Fruit fly (Drosophila melanogaster) whole organism, embryonic: Measurements from ENCODE around the gene lectin-28C.

ENCODE experiments used
- B-H1 ChIP-seq: fragments of 200-800 bp; sonication (Bioruptor generic); IDR thresholded peaks from 3 replicates; pipeline ENCODE4 v1.3.6; 2022; ENCODE audit warnings: missing biosample characterization, missing genetic modification characterization
- CG10267 ChIP-seq: fragments of 200-800 bp; sonication (Bioruptor generic); optimal IDR thresholded peaks from 2 replicates; lab custom pipeline; 2018; ENCODE audit warnings: missing biosample characterization, mild to moderate bottlenecking, missing genetic modification characterization, moderate library complexity
- CG12104 ChIP-seq: fragments of 200-800 bp; sonication (Bioruptor generic); optimal IDR thresholded peaks from 3 replicates; lab custom pipeline; 2016; ENCODE audit warnings: missing biosample characterization, missing genetic modification characterization
- CG12659 ChIP-seq: fragments of 200-800 bp; sonication (Bioruptor generic); optimal IDR thresholded peaks from 3 replicates; lab custom pipeline; 2017; ENCODE audit warnings: mild to moderate bottlenecking, missing biosample characterization, missing genetic modification reagents, missing genetic modification characterization
- CG14710 ChIP-seq: fragments of 200-800 bp; sonication (Bioruptor generic); optimal IDR thresholded peaks from 3 replicates; lab custom pipeline; 2019; ENCODE audit warnings: missing biosample characterization, mild to moderate bottlenecking, missing genetic modification characterization, moderate library complexity
- CG15479 ChIP-seq: fragments of 200-800 bp; sonication (Bioruptor generic); optimal IDR thresholded peaks from 3 replicates; lab custom pipeline; 2019; ENCODE audit warnings: missing biosample characterization, mild to moderate bottlenecking, missing genetic modification characterization, moderate library complexity
- CG18262 ChIP-seq: fragments of 200-800 bp; optimal IDR thresholded peaks from 3 replicates; lab custom pipeline; 2019; ENCODE audit warnings: missing biosample characterization, mild to moderate bottlenecking, missing genetic modification characterization, moderate library complexity
- CG18476 ChIP-seq: fragments of 200-800 bp; sonication (Bioruptor generic); optimal IDR thresholded peaks from 2 replicates; lab custom pipeline; 2016; ENCODE audit warnings: missing biosample characterization, mild to moderate bottlenecking, missing genetic modification characterization
- CG2129 ChIP-seq: fragments of 200-800 bp; sonication (Bioruptor generic); IDR thresholded peaks from 2 replicates; pipeline ENCODE4 v1.3.6; 2022; ENCODE audit warnings: missing biosample characterization, missing genetic modification characterization; ENCODE audit not compliant: partially characterized antibody
- CG2875 ChIP-seq: fragments of 200-800 bp; sonication (Bioruptor generic); optimal IDR thresholded peaks from 2 replicates; lab custom pipeline; 2017; ENCODE audit warnings: missing biosample characterization, mild to moderate bottlenecking, missing genetic modification characterization, missing genetic modification reagents
- CG33557 ChIP-seq: fragments of 200-800 bp; sonication (Bioruptor generic); optimal IDR thresholded peaks from 2 replicates; lab custom pipeline; 2019; ENCODE audit warnings: missing biosample characterization, mild to moderate bottlenecking, missing genetic modification characterization, moderate library complexity
- CG34224 ChIP-seq: fragments of 200-800 bp; sonication (Bioruptor generic); IDR thresholded peaks from 3 replicates; pipeline ENCODE4 v1.3.6; 2022; ENCODE audit warnings: missing biosample characterization, missing genetic modification characterization; ENCODE audit not compliant: partially characterized antibody
- CG3838 ChIP-seq: fragments of 200-800 bp; sonication (Bioruptor generic); optimal IDR thresholded peaks from 3 replicates; lab custom pipeline; 2016; ENCODE audit warnings: missing biosample characterization, missing genetic modification characterization
- CG6683 ChIP-seq: fragments of 200-800 bp; sonication (Bioruptor generic); optimal IDR thresholded peaks from 2 replicates; lab custom pipeline; 2017; ENCODE audit warnings: missing biosample characterization, mild to moderate bottlenecking, missing genetic modification characterization, missing genetic modification reagents
- CG6689 ChIP-seq: fragments of 200-800 bp; sonication (Bioruptor generic); IDR thresholded peaks from 2 replicates; pipeline ENCODE4 v1.3.6; 2022; ENCODE audit warnings: missing biosample characterization, missing genetic modification characterization
- CG7786 ChIP-seq: fragments of 200-800 bp; sonication (Bioruptor generic); optimal IDR thresholded peaks from 2 replicates; lab custom pipeline; 2016; ENCODE audit warnings: missing biosample characterization, missing genetic modification characterization
- CG7839 ChIP-seq: fragments of 200-800 bp; sonication (Bioruptor generic); optimal IDR thresholded peaks from 3 replicates; lab custom pipeline; 2018; ENCODE audit warnings: missing biosample characterization, mild to moderate bottlenecking, missing genetic modification characterization, moderate library complexity
- CG8281 ChIP-seq: fragments of 200-800 bp; sonication (Bioruptor generic); optimal IDR thresholded peaks from 2 replicates; lab custom pipeline; 2018; ENCODE audit warnings: missing biosample characterization, mild to moderate bottlenecking, missing genetic modification characterization, moderate library complexity
- CG8388 ChIP-seq: fragments of 200-800 bp; sonication (Bioruptor generic); optimal IDR thresholded peaks from 2 replicates; lab custom pipeline; 2019; ENCODE audit warnings: missing biosample characterization, mild to moderate bottlenecking, missing genetic modification characterization, moderate library complexity
- Dad ChIP-seq: fragments of 200-800 bp; sonication (Bioruptor generic); optimal IDR thresholded peaks from 3 replicates; lab custom pipeline; 2016; ENCODE audit warnings: missing biosample characterization, missing genetic modification characterization
- Fer2 ChIP-seq: fragments of 200-800 bp; sonication (Bioruptor generic); optimal IDR thresholded peaks from 2 replicates; lab custom pipeline; 2018; ENCODE audit warnings: missing biosample characterization, mild to moderate bottlenecking, missing genetic modification characterization, moderate library complexity
- Fer3 ChIP-seq: fragments of 200-800 bp; sonication (Bioruptor generic); optimal IDR thresholded peaks from 2 replicates; lab custom pipeline; 2018; ENCODE audit warnings: missing biosample characterization, mild to moderate bottlenecking, missing genetic modification characterization, moderate library complexity
- Jarid2 ChIP-seq: fragments of 200-800 bp; sonication (Bioruptor generic); optimal IDR thresholded peaks from 3 replicates; lab custom pipeline; 2017; ENCODE audit warnings: mild to moderate bottlenecking, missing biosample characterization, missing genetic modification reagents, missing genetic modification characterization
- Lim3 ChIP-seq: fragments of 200-800 bp; sonication (Bioruptor generic); IDR thresholded peaks from 2 replicates; pipeline ENCODE4 v1.3.6; 2022; ENCODE audit warnings: missing biosample characterization, missing genetic modification characterization
- Mes4 ChIP-seq: fragments of 200-800 bp; sonication (Bioruptor generic); optimal IDR thresholded peaks from 2 replicates; lab custom pipeline; 2016; ENCODE audit warnings: missing biosample characterization, missing genetic modification characterization
- NFAT ChIP-seq: fragments of 200-800 bp; sonication (Bioruptor generic); IDR thresholded peaks from 2 replicates; pipeline ENCODE4 v1.3.6; 2022; ENCODE audit warnings: missing biosample characterization, missing genetic modification characterization
- Nf-YB ChIP-seq: fragments of 200-800 bp; sonication (Bioruptor generic); optimal IDR thresholded peaks from 3 replicates; lab custom pipeline; 2019; ENCODE audit warnings: missing biosample characterization, mild to moderate bottlenecking, missing genetic modification characterization, moderate library complexity
- Ssrp ChIP-seq: fragments of 200-800 bp; sonication (Bioruptor generic); optimal IDR thresholded peaks from 2 replicates; lab custom pipeline; 2018; ENCODE audit warnings: missing biosample characterization, mild to moderate bottlenecking, missing genetic modification characterization, moderate library complexity
- ato ChIP-seq: fragments of 200-800 bp; sonication (Bioruptor generic); IDR thresholded peaks from 2 replicates; pipeline ENCODE4 v1.3.6; 2022; ENCODE audit warnings: missing biosample characterization, missing genetic modification characterization; ENCODE audit not compliant: partially characterized antibody
- caup ChIP-seq: fragments of 200-800 bp; sonication (Bioruptor generic); optimal IDR thresholded peaks from 3 replicates; lab custom pipeline; 2017; ENCODE audit warnings: missing biosample characterization, mild to moderate bottlenecking, missing genetic modification characterization, moderate library complexity; ENCODE audit not compliant: severe bottlenecking
- dysf ChIP-seq: fragments of 200-800 bp; sonication (Bioruptor generic); IDR thresholded peaks from 3 replicates; pipeline ENCODE4 v1.3.6; 2022; ENCODE audit warnings: missing biosample characterization, missing genetic modification characterization
- ems ChIP-seq: fragments of 200-800 bp; sonication (Bioruptor generic); optimal IDR thresholded peaks from 3 replicates; lab custom pipeline; 2016; ENCODE audit warnings: missing biosample characterization, missing genetic modification characterization
- fru ChIP-seq: fragments of >200 bp; optimal IDR thresholded peaks from 2 replicates; lab custom pipeline; 2017
- gce ChIP-seq: fragments of 200-800 bp; sonication (Bioruptor generic); IDR thresholded peaks from 3 replicates; pipeline ENCODE4 v1.3.6; 2022; ENCODE audit warnings: missing biosample characterization, missing genetic modification characterization
- gem ChIP-seq: fragments of 200-800 bp; sonication (Bioruptor generic); optimal IDR thresholded peaks from 2 replicates; lab custom pipeline; 2019; ENCODE audit warnings: missing biosample characterization, mild to moderate bottlenecking, missing genetic modification characterization, moderate library complexity
- grn ChIP-seq: fragments of 200-800 bp; sonication (Bioruptor generic); optimal IDR thresholded peaks from 3 replicates; lab custom pipeline; 2017; ENCODE audit warnings: missing biosample characterization, missing genetic modification characterization
- gsb-n ChIP-seq: fragments of 200-800 bp; sonication (Bioruptor generic); optimal IDR thresholded peaks from 3 replicates; lab custom pipeline; 2018; ENCODE audit warnings: missing biosample characterization, mild to moderate bottlenecking, missing genetic modification characterization
- hth ChIP-seq: fragments of >200 bp; optimal IDR thresholded peaks from 2 replicates; lab custom pipeline; 2017; ENCODE audit warnings: inconsistent platforms
- kay ChIP-seq: fragments of 200-800 bp; sonication (Bioruptor generic); optimal IDR thresholded peaks from 2 replicates; lab custom pipeline; 2016; ENCODE audit warnings: missing biosample characterization, missing genetic modification characterization
- mam ChIP-seq: fragments of 200-800 bp; sonication (Bioruptor generic); optimal IDR thresholded peaks from 3 replicates; lab custom pipeline; 2016; ENCODE audit warnings: missing biosample characterization, missing genetic modification characterization
- mld ChIP-seq: fragments of 200-800 bp; sonication (Bioruptor generic); IDR thresholded peaks from 3 replicates; pipeline ENCODE4 v1.3.6; 2022; ENCODE audit warnings: missing biosample characterization, missing genetic modification characterization; ENCODE audit not compliant: partially characterized antibody
- odd ChIP-seq: fragments of 200-800 bp; sonication (Bioruptor generic); optimal IDR thresholded peaks from 2 replicates; lab custom pipeline; 2017; ENCODE audit warnings: missing biosample characterization, mild to moderate bottlenecking, missing genetic modification characterization
- peb ChIP-seq: fragments of 200-800 bp; sonication (Bioruptor generic); IDR thresholded peaks from 2 replicates; pipeline ENCODE4 v1.3.6; 2022; ENCODE audit warnings: missing biosample characterization, missing genetic modification characterization
- prd ChIP-seq, 3 experiments: fragments of >200 bp in 2 of 3; fragments of 200-800 bp in 1 of 3; sonication (Bioruptor generic) in 1 of 3; optimal IDR thresholded peaks in 2 of 3; IDR thresholded peaks in 1 of 3; 2 replicates in 2 of 3; 3 replicates in 1 of 3; pipeline versions ENCODE4 v1.3.6 to Lab custom; 2017 to 2022; ENCODE audit warnings: missing biosample characterization in 1 of 3, missing genetic modification characterization in 1 of 3
- ranshi ChIP-seq: fragments of 200-800 bp; sonication (Bioruptor generic); IDR thresholded peaks from 2 replicates; pipeline ENCODE4 v1.3.6; 2022; ENCODE audit warnings: missing biosample characterization, missing genetic modification characterization
- repo ChIP-seq: fragments of 200-800 bp; sonication (Bioruptor generic); optimal IDR thresholded peaks from 2 replicates; lab custom pipeline; 2016; ENCODE audit warnings: missing biosample characterization, missing genetic modification characterization
- seq ChIP-seq: fragments of 200-800 bp; sonication (Bioruptor generic); IDR thresholded peaks from 2 replicates; pipeline ENCODE4 v1.3.6; 2022; ENCODE audit warnings: missing biosample characterization, missing genetic modification characterization
- ssp ChIP-seq: fragments of 200-800 bp; sonication (Bioruptor generic); IDR thresholded peaks from 2 replicates; pipeline ENCODE4 v1.3.6; 2022; ENCODE audit warnings: missing biosample characterization, missing genetic modification characterization
- tap ChIP-seq: fragments of 200-800 bp; optimal IDR thresholded peaks from 3 replicates; lab custom pipeline; 2019; ENCODE audit warnings: missing biosample characterization, mild to moderate bottlenecking, missing genetic modification characterization, moderate library complexity
- trh ChIP-seq: fragments of 200-800 bp; sonication (Bioruptor generic); optimal IDR thresholded peaks from 2 replicates; lab custom pipeline; 2016; ENCODE audit warnings: missing biosample characterization, missing genetic modification characterization
- unpg ChIP-seq: fragments of 200-800 bp; sonication (Bioruptor generic); optimal IDR thresholded peaks from 3 replicates; lab custom pipeline; 2018; ENCODE audit warnings: missing biosample characterization, mild to moderate bottlenecking, missing genetic modification characterization, moderate library complexity

lectin-28C gene

dm6 chr2L:7809699-7810088, 47.2 kb upstream of the lectin-28C start (continued):
- TF ChIP-seq ems (GFP tag; lab: Kevin White, UChicago), result no peak
- TF ChIP-seq CG6683 (GFP tag; lab: Kevin White, UChicago), result no peak
- no peak for TF ChIP-seq mld
- TF ChIP-seq trh, result no peak
- no peak for TF ChIP-seq CG3838
- TF ChIP-seq ssp, result no peak
- no peak for TF ChIP-seq CG34224 (GFP tag; lab: Robert Waterston, UW)
- no peak for TF ChIP-seq CG18262 (tag; lab: Kevin White, UChicago)
- TF ChIP-seq Nf-YB (GFP tag; lab: Kevin White, UChicago), result no peak
- TF ChIP-seq seq (GFP tag; lab: Robert Waterston, UW), result no peak
- TF ChIP-seq gsb-n (tag; lab: Kevin White, UChicago), result no peak
- no peak for TF ChIP-seq CG15479 (GFP tag; lab: Kevin White, UChicago)
- TF ChIP-seq dysf (GFP tag; lab: Robert Waterston, UW), result no peak; the same call in 2 of the 3 replicates
- TF ChIP-seq CG7786 (GFP tag; lab: Kevin White, UChicago), result peak; percentile 10
- no peak for TF ChIP-seq CG18476
- TF ChIP-seq CG14710 (tag; lab: Kevin White, UChicago), result no peak
- no peak for TF ChIP-seq gce (GFP tag; lab: Robert Waterston, UW)
- no peak for TF ChIP-seq CG2129
- no peak for TF ChIP-seq grn (GFP tag; lab: Kevin White, UChicago)
- TF ChIP-seq CG8388 (GFP tag; lab: Kevin White, UChicago), result no peak
- TF ChIP-seq repo (GFP tag; lab: Kevin White, UChicago), result no peak
- no peak for TF ChIP-seq CG7839 (tag; lab: Kevin White, UChicago)
- TF ChIP-seq Jarid2 (GFP tag; lab: Kevin White, UChicago), result no peak
- TF ChIP-seq ranshi, result peak; percentile 17; the same call in 1 of the 2 replicates
- TF ChIP-seq NFAT, result peak; percentile 4; the same call in 1 of the 2 replicates
- no peak for TF ChIP-seq Mes4
- no peak for TF ChIP-seq fru (lab: Kevin White, UChicago)
- no peak for TF ChIP-seq CG6689 (GFP tag; lab: Robert Waterston, UW)
- TF ChIP-seq gem, result no peak
- no peak for TF ChIP-seq CG2875
- no peak for TF ChIP-seq caup (GFP tag; lab: Kevin White, UChicago)
- no peak for TF ChIP-seq Dad (GFP tag; lab: Kevin White, UChicago)
- no peak for TF ChIP-seq mam (GFP tag; lab: Kevin White, UChicago)
- TF ChIP-seq kay, result peak; percentile 14
- no peak for TF ChIP-seq unpg
- no peak for TF ChIP-seq Lim3 (GFP tag; lab: Robert Waterston, UW)
- TF ChIP-seq B-H1 (GFP tag; lab: Robert Waterston, UW), result no peak
- peak; percentile 20 for TF ChIP-seq tap
- TF ChIP-seq peb (GFP tag; lab: Robert Waterston, UW), result no peak
- no peak for TF ChIP-seq CG33557
- TF ChIP-seq odd, result no peak
- TF ChIP-seq Ssrp, result no peak
- no peak for TF ChIP-seq CG10267 (tag; lab: Kevin White, UChicago)
- no peak for TF ChIP-seq ato (GFP tag; lab: Robert Waterston, UW)
- TF ChIP-seq Fer2 (tag; lab: Kevin White, UChicago), result no peak
- TF ChIP-seq CG8281 (tag; lab: Kevin White, UChicago), result no peak
- TF ChIP-seq CG12659 (GFP tag; lab: Kevin White, UChicago), result peak; percentile 50
- TF ChIP-seq Fer3 (tag; lab: Kevin White, UChicago), result no peak
- TF ChIP-seq CG12104 (GFP tag; lab: Kevin White, UChicago), result no peak
- no peak for TF ChIP-seq hth (lab: Kevin White, UChicago)
- no peak for TF ChIP-seq prd (optimal IDR thresholded peaks at IDR 0.05; lab: Kevin White, UChicago)
- no peak for TF ChIP-seq prd (GFP tag; IDR thresholded peaks at IDR 0.05; lab: Robert Waterston, UW)
